Fruit fly (Drosophila melanogaster) whole organism, embryonic: ENCODE results near the gene Sbf.
A peak's percentile ranks its signal among the peaks of the same experiment; 100 is the strongest.

Experiments used
- Antp ChIP-seq: fragments of 200-800 bp; sonication (Bioruptor generic); optimal IDR thresholded peaks from 3 replicates; lab custom pipeline; 2016; ENCODE audit warnings: missing biosample characterization, missing genetic modification characterization
- B-H1 ChIP-seq: fragments of 200-800 bp; sonication (Bioruptor generic); IDR thresholded peaks from 3 replicates; pipeline ENCODE4 v1.3.6; 2022; ENCODE audit warnings: missing biosample characterization, missing genetic modification characterization
- BtbVII ChIP-seq: fragments of 200-800 bp; sonication (Bioruptor generic); optimal IDR thresholded peaks from 3 replicates; lab custom pipeline; 2017; ENCODE audit warnings: missing biosample characterization, mild to moderate bottlenecking, missing genetic modification characterization
- CG10462 ChIP-seq: fragments of 200-800 bp; sonication (Bioruptor generic); optimal IDR thresholded peaks from 2 replicates; lab custom pipeline; 2016; ENCODE audit warnings: missing biosample characterization, missing genetic modification characterization
- CG11085 ChIP-seq: fragments of 200-800 bp; sonication (Bioruptor generic); IDR thresholded peaks from 2 replicates; pipeline ENCODE4 v1.3.6; 2022; ENCODE audit warnings: missing biosample characterization, missing genetic modification characterization
- CG12104 ChIP-seq: fragments of 200-800 bp; sonication (Bioruptor generic); optimal IDR thresholded peaks from 3 replicates; lab custom pipeline; 2016; ENCODE audit warnings: missing biosample characterization, missing genetic modification characterization
- CG12236 ChIP-seq: fragments of 200-800 bp; sonication (Bioruptor generic); optimal IDR thresholded peaks from 2 replicates; lab custom pipeline; 2016; ENCODE audit warnings: missing biosample characterization, missing genetic modification characterization
- CG12391 ChIP-seq: fragments of 200-800 bp; sonication (Bioruptor generic); optimal IDR thresholded peaks from 3 replicates; lab custom pipeline; 2018; ENCODE audit warnings: missing biosample characterization, mild to moderate bottlenecking, missing genetic modification characterization, moderate library complexity
- CG14710 ChIP-seq: fragments of 200-800 bp; sonication (Bioruptor generic); optimal IDR thresholded peaks from 3 replicates; lab custom pipeline; 2019; ENCODE audit warnings: missing biosample characterization, mild to moderate bottlenecking, missing genetic modification characterization, moderate library complexity
- CG1602 ChIP-seq: fragments of 200-800 bp; sonication (Bioruptor generic); optimal IDR thresholded peaks from 3 replicates; lab custom pipeline; 2016; ENCODE audit warnings: missing biosample characterization, missing genetic modification characterization
- CG16815 ChIP-seq: fragments of 200-800 bp; sonication (Bioruptor generic); optimal IDR thresholded peaks from 3 replicates; lab custom pipeline; 2017; ENCODE audit warnings: missing biosample characterization, mild to moderate bottlenecking, missing genetic modification characterization
- CG18599 ChIP-seq: fragments of 200-800 bp; sonication (Bioruptor generic); optimal IDR thresholded peaks from 3 replicates; lab custom pipeline; 2017; ENCODE audit warnings: missing biosample characterization, missing genetic modification characterization, mild to moderate bottlenecking, moderate library complexity, missing genetic modification reagents
- CG18764 ChIP-seq: fragments of 200-800 bp; sonication (Bioruptor generic); optimal IDR thresholded peaks from 3 replicates; lab custom pipeline; 2016; ENCODE audit warnings: missing biosample characterization, missing genetic modification characterization
- CG2199 ChIP-seq: fragments of 200-800 bp; sonication (Bioruptor generic); IDR thresholded peaks from 3 replicates; pipeline ENCODE4 v1.3.6; 2022; ENCODE audit warnings: missing biosample characterization, missing genetic modification characterization
- CG2875 ChIP-seq: fragments of 200-800 bp; sonication (Bioruptor generic); optimal IDR thresholded peaks from 2 replicates; lab custom pipeline; 2017; ENCODE audit warnings: missing biosample characterization, mild to moderate bottlenecking, missing genetic modification characterization, missing genetic modification reagents
- CG3065 ChIP-seq: fragments of 200-800 bp; sonication (Bioruptor generic); optimal IDR thresholded peaks from 2 replicates; lab custom pipeline; 2016; ENCODE audit warnings: missing biosample characterization, missing genetic modification characterization
- CG34376 ChIP-seq: fragments of 200-800 bp; sonication (Bioruptor generic); optimal IDR thresholded peaks from 2 replicates; lab custom pipeline; 2018; ENCODE audit warnings: missing biosample characterization, mild to moderate bottlenecking, missing genetic modification characterization
- CG3995 ChIP-seq: fragments of 200-800 bp; sonication (Bioruptor generic); optimal IDR thresholded peaks from 3 replicates; lab custom pipeline; 2016; ENCODE audit warnings: missing biosample characterization, missing genetic modification characterization
- CG4360 ChIP-seq: fragments of 200-800 bp; sonication (Bioruptor generic); IDR thresholded peaks from 2 replicates; pipeline ENCODE4 v1.3.6; 2022; ENCODE audit warnings: missing biosample characterization, missing genetic modification characterization
- CG6813 ChIP-seq: fragments of 200-800 bp; sonication (Bioruptor generic); optimal IDR thresholded peaks from 2 replicates; lab custom pipeline; 2017; ENCODE audit warnings: missing biosample characterization, missing genetic modification characterization, mild to moderate bottlenecking, moderate library complexity, missing genetic modification reagents
- CG7372 ChIP-seq: fragments of 200-800 bp; sonication (Bioruptor generic); IDR thresholded peaks from 2 replicates; pipeline ENCODE4 v1.3.6; 2022; ENCODE audit warnings: missing biosample characterization, missing genetic modification characterization
- CG9609 ChIP-seq: fragments of 200-800 bp; sonication (Bioruptor generic); optimal IDR thresholded peaks from 3 replicates; lab custom pipeline; 2016; ENCODE audit warnings: missing biosample characterization, missing genetic modification characterization
- CG9797 ChIP-seq: fragments of 200-800 bp; sonication (Bioruptor generic); optimal IDR thresholded peaks from 3 replicates; lab custom pipeline; 2018; ENCODE audit warnings: missing biosample characterization, mild to moderate bottlenecking, missing genetic modification characterization
- CHES-1-like ChIP-seq: fragments of 200-800 bp; sonication (Bioruptor generic); optimal IDR thresholded peaks from 2 replicates; lab custom pipeline; 2016; ENCODE audit warnings: missing biosample characterization, missing genetic modification characterization
- D ChIP-seq, 2 experiments: fragments of 200-800 bp in 1 of 2; fragments of >200 bp in 1 of 2; sonication (Bioruptor generic) in 1 of 2; optimal IDR thresholded peaks; 2 replicates in 1 of 2; 3 replicates in 1 of 2; lab custom pipeline; 2017; ENCODE audit warnings: mild to moderate bottlenecking in 1 of 2, missing biosample characterization in 1 of 2, missing genetic modification characterization in 1 of 2, missing genetic modification reagents in 1 of 2
- Doc2 ChIP-seq: fragments of 200-800 bp; sonication (Bioruptor generic); IDR thresholded peaks from 2 replicates; pipeline ENCODE4 v1.3.6; 2022; ENCODE audit warnings: missing biosample characterization, missing genetic modification characterization
- Drgx ChIP-seq: fragments of 200-800 bp; sonication (Bioruptor generic); IDR thresholded peaks from 2 replicates; pipeline ENCODE4 v1.3.6; 2022; ENCODE audit warnings: missing biosample characterization, missing genetic modification characterization
- Gsc ChIP-seq: fragments of 200-800 bp; sonication (Bioruptor generic); IDR thresholded peaks from 2 replicates; pipeline ENCODE4 v1.3.6; 2022; ENCODE audit warnings: missing biosample characterization, missing genetic modification characterization
- Meics ChIP-seq: fragments of 200-800 bp; sonication (Bioruptor generic); optimal IDR thresholded peaks from 2 replicates; lab custom pipeline; 2017; ENCODE audit warnings: missing biosample characterization, mild to moderate bottlenecking, missing genetic modification characterization
- Nf-YA ChIP-seq: fragments of 200-800 bp; sonication (Bioruptor generic); IDR thresholded peaks from 2 replicates; pipeline ENCODE4 v1.3.6; 2022; ENCODE audit warnings: missing biosample characterization, missing genetic modification characterization
- Ptx1 ChIP-seq: fragments of 200-800 bp; sonication (Bioruptor generic); IDR thresholded peaks from 2 replicates; pipeline ENCODE4 v1.3.6; 2022; ENCODE audit warnings: missing biosample characterization, missing genetic modification characterization
- Spps ChIP-seq: fragments of 200-800 bp; sonication (Bioruptor generic); optimal IDR thresholded peaks from 2 replicates; lab custom pipeline; 2018; ENCODE audit warnings: missing biosample characterization, mild to moderate bottlenecking, missing genetic modification characterization
- Xbp1 ChIP-seq: fragments of 200-800 bp; sonication (Bioruptor generic); optimal IDR thresholded peaks from 3 replicates; lab custom pipeline; 2016; ENCODE audit warnings: missing biosample characterization, mild to moderate bottlenecking, missing genetic modification characterization
- ara ChIP-seq: fragments of 200-800 bp; sonication (Bioruptor generic); IDR thresholded peaks from 2 replicates; pipeline ENCODE4 v1.3.6; 2022; ENCODE audit warnings: missing biosample characterization, missing genetic modification characterization
- az2 ChIP-seq: fragments of 200-800 bp; sonication (Bioruptor generic); optimal IDR thresholded peaks from 3 replicates; lab custom pipeline; 2016; ENCODE audit warnings: missing biosample characterization, missing genetic modification characterization
- corto ChIP-seq: fragments of 200-800 bp; sonication (Bioruptor generic); optimal IDR thresholded peaks from 2 replicates; lab custom pipeline; 2016; ENCODE audit warnings: missing biosample characterization, mild to moderate bottlenecking, missing genetic modification characterization, moderate library complexity
- crc ChIP-seq: fragments of 200-800 bp; sonication (Bioruptor generic); optimal IDR thresholded peaks from 2 replicates; lab custom pipeline; 2016; ENCODE audit warnings: missing biosample characterization, missing genetic modification characterization
- ems ChIP-seq: fragments of 200-800 bp; sonication (Bioruptor generic); optimal IDR thresholded peaks from 3 replicates; lab custom pipeline; 2016; ENCODE audit warnings: missing biosample characterization, missing genetic modification characterization
- exex ChIP-seq: fragments of 200-800 bp; sonication (Bioruptor generic); optimal IDR thresholded peaks from 4 replicates; lab custom pipeline; 2018; ENCODE audit warnings: missing biosample characterization, mild to moderate bottlenecking, missing genetic modification characterization, moderate library complexity
- gce ChIP-seq: fragments of 200-800 bp; sonication (Bioruptor generic); IDR thresholded peaks from 3 replicates; pipeline ENCODE4 v1.3.6; 2022; ENCODE audit warnings: missing biosample characterization, missing genetic modification characterization
- hbn ChIP-seq: fragments of 200-800 bp; sonication (Bioruptor generic); IDR thresholded peaks from 2 replicates; pipeline ENCODE4 v1.3.6; 2022; ENCODE audit warnings: missing biosample characterization, missing genetic modification characterization; ENCODE audit not compliant: partially characterized antibody
- ken ChIP-seq: fragments of 200-800 bp; sonication (Bioruptor generic); IDR thresholded peaks from 3 replicates; pipeline ENCODE4 v1.3.6; 2022; ENCODE audit warnings: missing biosample characterization, missing genetic modification characterization
- mld ChIP-seq: fragments of 200-800 bp; sonication (Bioruptor generic); IDR thresholded peaks from 3 replicates; pipeline ENCODE4 v1.3.6; 2022; ENCODE audit warnings: missing biosample characterization, missing genetic modification characterization; ENCODE audit not compliant: partially characterized antibody
- oc ChIP-seq: fragments of 200-800 bp; sonication (Bioruptor generic); optimal IDR thresholded peaks from 2 replicates; lab custom pipeline; 2018; ENCODE audit warnings: missing biosample characterization, mild to moderate bottlenecking, missing genetic modification characterization, moderate library complexity
- pnt ChIP-seq: fragments of 200-800 bp; sonication (Bioruptor generic); optimal IDR thresholded peaks from 3 replicates; lab custom pipeline; 2016; ENCODE audit warnings: missing biosample characterization, missing genetic modification characterization
- stwl ChIP-seq: fragments of 200-800 bp; sonication (Bioruptor generic); optimal IDR thresholded peaks from 3 replicates; lab custom pipeline; 2018; ENCODE audit warnings: missing biosample characterization, mild to moderate bottlenecking, missing genetic modification characterization, moderate library complexity
- toy ChIP-seq: fragments of 200-800 bp; sonication (Bioruptor generic); IDR thresholded peaks from 2 replicates; pipeline ENCODE4 v1.3.6; 2022; ENCODE audit warnings: missing biosample characterization, missing genetic modification characterization
- trh ChIP-seq: fragments of 200-800 bp; sonication (Bioruptor generic); optimal IDR thresholded peaks from 2 replicates; lab custom pipeline; 2016; ENCODE audit warnings: missing biosample characterization, missing genetic modification characterization
- twi ChIP-seq: fragments of 200-800 bp; optimal IDR thresholded peaks from 2 replicates; lab custom pipeline; 2019; ENCODE audit warnings: missing biosample characterization, mild to moderate bottlenecking, missing genetic modification characterization, moderate library complexity

The Sbf gene

DNA sequence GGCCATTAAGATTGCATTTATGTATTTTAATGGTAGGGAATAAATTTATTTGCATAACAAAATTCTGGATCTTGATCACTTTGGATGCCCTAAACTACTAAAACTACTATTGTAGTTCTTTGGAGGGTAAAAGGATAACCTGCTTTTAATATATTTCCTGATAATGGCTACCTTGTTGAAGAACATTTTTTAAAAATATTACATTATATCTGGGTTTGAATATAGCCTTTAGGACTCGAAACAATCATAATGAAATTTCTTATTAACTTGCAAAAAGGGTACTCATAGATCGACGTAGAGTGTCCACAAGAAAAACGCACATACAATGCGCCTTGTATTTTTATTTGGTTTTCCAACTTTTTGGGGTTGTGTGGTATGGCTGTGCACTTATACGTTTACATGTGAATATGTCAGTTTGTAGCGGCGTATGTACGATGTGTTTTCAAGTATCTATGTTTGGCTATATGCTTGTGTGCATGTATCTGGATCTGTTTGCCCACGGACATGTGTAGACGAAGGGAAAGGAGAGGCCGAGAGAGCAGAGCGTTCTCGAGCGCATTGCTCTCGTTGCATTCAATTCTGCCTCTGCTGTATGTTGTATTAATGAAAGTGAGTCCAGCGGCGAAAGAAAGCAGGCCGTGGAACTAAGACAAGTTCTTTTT lies 17.3 kb downstream of the Sbf start (continued):
- peak; percentile 23 for TF ChIP-seq stwl (tag; lab: Kevin White, UChicago)
- peak; percentile 15 for TF ChIP-seq CG6813
- TF ChIP-seq toy (GFP tag; lab: Robert Waterston, UW): no peak
- peak; percentile 85 for TF ChIP-seq az2 (GFP tag; lab: Kevin White, UChicago)
- TF ChIP-seq ara (GFP tag; lab: Robert Waterston, UW): peak; percentile 70
- peak; percentile 35; the same call in 1 of the 2 replicates for TF ChIP-seq Ptx1
- peak; percentile 74 for TF ChIP-seq oc (tag; lab: Kevin White, UChicago)
- peak; percentile 33 for TF ChIP-seq CG18599
- peak; percentile 68 for TF ChIP-seq CG3065 (GFP tag; lab: Kevin White, UChicago)
- TF ChIP-seq Meics (GFP tag; lab: Kevin White, UChicago): peak; percentile 12
- TF ChIP-seq corto (GFP tag; lab: Kevin White, UChicago): peak; percentile 76
- no peak for TF ChIP-seq Nf-YA
- TF ChIP-seq CG3995 (GFP tag; lab: Kevin White, UChicago): no peak
- no peak for TF ChIP-seq mld (GFP tag; lab: Robert Waterston, UW)
- TF ChIP-seq CG14710 (tag; lab: Kevin White, UChicago): peak; percentile 89
- TF ChIP-seq CG12391 (tag; lab: Kevin White, UChicago): peak; percentile 87
- TF ChIP-seq CG2199: peak; percentile 68; the same call in 2 of the 3 replicates
- peak; percentile 24 for TF ChIP-seq trh
- TF ChIP-seq CG12236: peak; percentile 46
- no peak for TF ChIP-seq CG4360
- TF ChIP-seq BtbVII (GFP tag; lab: Kevin White, UChicago): peak; percentile 49
- TF ChIP-seq hbn (GFP tag; lab: Robert Waterston, UW): no peak
- TF ChIP-seq Spps (tag; lab: Kevin White, UChicago): peak; percentile 84
- peak; percentile 67 for TF ChIP-seq CG2875
- no peak for TF ChIP-seq D (optimal IDR thresholded peaks at IDR 0.05; lab: Kevin White, UChicago)
- TF ChIP-seq D (GFP tag; optimal IDR thresholded peaks at IDR 0.05; lab: Kevin White, UChicago): peak; percentile 79
- TF ChIP-seq crc (GFP tag; lab: Kevin White, UChicago): peak; percentile 33
- peak; percentile 4 for TF ChIP-seq CG9797
- TF ChIP-seq Doc2 (GFP tag; lab: Robert Waterston, UW): no peak
- TF ChIP-seq exex (tag; lab: Kevin White, UChicago): no peak
- peak; percentile 16 for TF ChIP-seq ems (GFP tag; lab: Kevin White, UChicago)
- peak; percentile 78 for TF ChIP-seq CG16815 (GFP tag; lab: Kevin White, UChicago)
- peak; percentile 72 for TF ChIP-seq Drgx
- TF ChIP-seq CG12104 (GFP tag; lab: Kevin White, UChicago): peak; percentile 63
- TF ChIP-seq B-H1: no peak; the same call in 2 of the 3 replicates
- peak; percentile 61 for TF ChIP-seq pnt (GFP tag; lab: Kevin White, UChicago)
- TF ChIP-seq Antp (GFP tag; lab: Kevin White, UChicago): peak; percentile 37
- TF ChIP-seq Xbp1 (GFP tag; lab: Kevin White, UChicago): peak; percentile 79
- TF ChIP-seq CG9609 (GFP tag; lab: Kevin White, UChicago): peak; percentile 20
- peak; percentile 60 for TF ChIP-seq CG18764 (GFP tag; lab: Kevin White, UChicago)
- TF ChIP-seq gce (GFP tag; lab: Robert Waterston, UW): 0 out of 3 replicates have a peak, but pooled peaks have one; percentile 18
- peak; percentile 76 for TF ChIP-seq CG10462 (GFP tag; lab: Kevin White, UChicago)
- TF ChIP-seq Gsc: peak; percentile 61
- peak; percentile 43; the same call in 1 of the 2 replicates for TF ChIP-seq CG7372 (GFP tag; lab: Robert Waterston, UW)
- peak; percentile 26 for TF ChIP-seq CHES-1-like
- peak; percentile 85 for TF ChIP-seq CG1602
- peak; percentile 71 for TF ChIP-seq twi (tag; lab: Kevin White, UChicago)
- no peak for TF ChIP-seq CG11085
- peak; percentile 48; the same call in 1 of the 3 replicates for TF ChIP-seq ken (GFP tag; lab: Robert Waterston, UW)
- no peak for TF ChIP-seq CG34376
